Fruit fly (Drosophila melanogaster): ENCODE results near the gene Grip71.

Gene Grip71

dm6 chr2L:18702721-18703488 lies 5.7 kb upstream of the Grip71 start, which contains the start of the genes CG10376 and CG10343 (continued):
- TF ChIP-seq az2 (GFP tag; optimal IDR thresholded peaks at IDR 0.05) (peak; percentile 88), chn (GFP tag; optimal IDR thresholded peaks at IDR 0.05) (peak; percentile 70), vvl (GFP tag; IDR thresholded peaks at IDR 0.05) (peak; percentile 76), Six4 (GFP tag; optimal IDR thresholded peaks at IDR 0.05) (peak; percentile 74), slp2 (GFP tag; optimal IDR thresholded peaks at IDR 0.05) (peak; percentile 39), CG15011 (GFP tag; optimal IDR thresholded peaks at IDR 0.05) (no peak), CG7357 (GFP tag; IDR thresholded peaks at IDR 0.05) (peak; percentile 99), HLHmδ (GFP tag; optimal IDR thresholded peaks at IDR 0.05) (no peak), hkb (optimal IDR thresholded peaks at IDR 0.05) (peak; percentile 22), hkb (GFP tag; IDR thresholded peaks at IDR 0.05) (peak; percentile 71), Ets65A (GFP tag) (peak; percentile 98), phol (tag; optimal IDR thresholded peaks at IDR 0.05) (peak; percentile 96), MBD-R2 (GFP tag; IDR thresholded peaks at IDR 0.05) (peak; percentile 79), CG31224 (GFP tag; IDR thresholded peaks at IDR 0.05) (peak; percentile 82), CG34376 (GFP tag; optimal IDR thresholded peaks at IDR 0.05) (peak; percentile 53), gfzf (GFP tag; optimal IDR thresholded peaks at IDR 0.05) (peak; percentile 40), bowl (GFP tag; IDR thresholded peaks at IDR 0.05) (peak; percentile 59; the same call in 1 of the 2 replicates), tll (GFP tag; optimal IDR thresholded peaks at IDR 0.05) (peak in 1 of 2 experiments; percentile 58), Neu2 (GFP tag; optimal IDR thresholded peaks at IDR 0.05; ENCODE audit: borderline replicate concordance) (no peak), ac (GFP tag; optimal IDR thresholded peaks at IDR 0.05) (no peak), Adf1 (GFP tag; IDR thresholded peaks at IDR 0.05) (peak; percentile 66), CG9797 (GFP tag; optimal IDR thresholded peaks at IDR 0.05) (peak; percentile 92), inv (GFP tag; IDR thresholded peaks at IDR 0.05; ENCODE audit: partially characterized antibody) (no peak), CG3281 (GFP tag; optimal IDR thresholded peaks at IDR 0.05) (peak; percentile 77), Rfx (GFP tag; IDR thresholded peaks at IDR 0.05) (peak; percentile 88), Asciz (GFP tag; optimal IDR thresholded peaks at IDR 0.05) (peak; percentile 54), tgo (GFP tag; IDR thresholded peaks at IDR 0.05) (peak; percentile 88), sens (GFP tag) (peak; percentile 92), Fer3 (tag; optimal IDR thresholded peaks at IDR 0.05) (peak; percentile 87), CG7786 (GFP tag; optimal IDR thresholded peaks at IDR 0.05) (peak; percentile 29), CG5180 (GFP tag; optimal IDR thresholded peaks at IDR 0.05) (no peak), trem (tag; optimal IDR thresholded peaks at IDR 0.05) (peak; percentile 93), cg (GFP tag; optimal IDR thresholded peaks at IDR 0.05) (no peak), Stat92E (GFP tag; optimal IDR thresholded peaks at IDR 0.05) (peak in 1 of 3 experiments; percentile 54), CG9609 (GFP tag; optimal IDR thresholded peaks at IDR 0.05) (peak; percentile 74), zen (tag; optimal IDR thresholded peaks at IDR 0.05) (peak; percentile 90), CG5953 (GFP tag; IDR thresholded peaks at IDR 0.05) (no peak; the same call in 1 of the 2 replicates), sna (GFP tag; IDR thresholded peaks at IDR 0.05; ENCODE audit: partially characterized antibody) (0 out of 2 replicates have a peak, but pooled peaks have one; percentile 32), dmrt99B (tag; optimal IDR thresholded peaks at IDR 0.05) (peak; percentile 92), dati (GFP tag; IDR thresholded peaks at IDR 0.05) (no peak), CG5245 (GFP tag; optimal IDR thresholded peaks at IDR 0.05) (peak; percentile 47), Bgb (GFP tag; IDR thresholded peaks at IDR 0.05; ENCODE audit: partially characterized antibody) (peak; percentile 55; the same call in 1 of the 2 replicates), CG14014 (GFP tag; IDR thresholded peaks at IDR 0.05) (peak; percentile 81), Myb (GFP tag; optimal IDR thresholded peaks at IDR 0.05) (peak; percentile 17), CG6272 (GFP tag; IDR thresholded peaks at IDR 0.05) (peak; percentile 92), CG11504 (tag; optimal IDR thresholded peaks at IDR 0.05) (peak; percentile 91), CG15269 (tag; optimal IDR thresholded peaks at IDR 0.05) (peak; percentile 92), stwl (tag; optimal IDR thresholded peaks at IDR 0.05) (peak; percentile 68), fru (optimal IDR thresholded peaks at IDR 0.05) (no peak)
